Fruit fly (Drosophila melanogaster) whole organism, prepupa: ENCODE measurements around the gene CG14082.
A peak's percentile ranks its signal among the peaks of the same experiment; 100 is the strongest.

Source experiments
- CG10631 ChIP-seq: fragments of 200-800 bp; sonication (Bioruptor generic); optimal IDR thresholded peaks from 2 replicates; lab custom pipeline; 2016; ENCODE audit warnings: missing biosample characterization, missing genetic modification characterization
- CG10669 ChIP-seq: fragments of 200-800 bp; sonication (Bioruptor generic); optimal IDR thresholded peaks from 3 replicates; lab custom pipeline; 2018; ENCODE audit warnings: missing biosample characterization, mild to moderate bottlenecking, missing genetic modification characterization, moderate library complexity
- CG11294 ChIP-seq: fragments of 200-800 bp; sonication (Bioruptor generic); IDR thresholded peaks from 2 replicates; pipeline ENCODE4 v1.3.6; 2022; ENCODE audit warnings: missing biosample characterization, missing genetic modification characterization
- CG11762 ChIP-seq: fragments of 200-800 bp; sonication (Bioruptor generic); optimal IDR thresholded peaks from 3 replicates; lab custom pipeline; 2016; ENCODE audit warnings: missing biosample characterization, missing genetic modification characterization; ENCODE audit not compliant: insufficient read depth
- CG15336 ChIP-seq: fragments of 200-800 bp; sonication (Bioruptor generic); IDR thresholded peaks from 2 replicates; pipeline ENCODE4 v1.3.6; 2022; ENCODE audit warnings: missing biosample characterization, missing genetic modification characterization
- CG16779 ChIP-seq: fragments of 200-800 bp; sonication (Bioruptor generic); optimal IDR thresholded peaks from 3 replicates; lab custom pipeline; 2017; ENCODE audit warnings: missing biosample characterization, mild to moderate bottlenecking, missing genetic modification characterization
- CG3032 ChIP-seq: fragments of 200-800 bp; optimal IDR thresholded peaks from 2 replicates; lab custom pipeline; 2019; ENCODE audit warnings: missing biosample characterization, mild to moderate bottlenecking, missing genetic modification characterization, moderate library complexity
- CG31627 ChIP-seq: fragments of 200-800 bp; sonication (Bioruptor generic); optimal IDR thresholded peaks from 3 replicates; lab custom pipeline; 2016; ENCODE audit warnings: missing biosample characterization, missing genetic modification characterization
- CG32006 ChIP-seq: fragments of 200-800 bp; sonication (Bioruptor generic); optimal IDR thresholded peaks from 3 replicates; lab custom pipeline; 2017; ENCODE audit warnings: missing biosample characterization, mild to moderate bottlenecking, missing genetic modification characterization
- CG34406 ChIP-seq: fragments of 200-800 bp; sonication (Bioruptor generic); optimal IDR thresholded peaks from 3 replicates; lab custom pipeline; 2016; ENCODE audit warnings: missing biosample characterization, missing genetic modification characterization
- CG3919 ChIP-seq: fragments of 200-800 bp; sonication (Bioruptor generic); optimal IDR thresholded peaks from 3 replicates; lab custom pipeline; 2016; ENCODE audit warnings: missing biosample characterization, missing genetic modification characterization
- CG4318 ChIP-seq: fragments of 200-800 bp; sonication (Bioruptor generic); optimal IDR thresholded peaks from 3 replicates; lab custom pipeline; 2017; ENCODE audit warnings: missing biosample characterization, mild to moderate bottlenecking, missing genetic modification characterization
- CG6163 ChIP-seq: fragments of 200-800 bp; sonication (Bioruptor generic); IDR thresholded peaks from 3 replicates; pipeline ENCODE4 v1.3.6; 2022; ENCODE audit warnings: missing biosample characterization, missing genetic modification characterization
- CG6792 ChIP-seq: fragments of 200-800 bp; sonication (Bioruptor generic); optimal IDR thresholded peaks from 3 replicates; lab custom pipeline; 2016; ENCODE audit warnings: missing biosample characterization, missing genetic modification characterization
- CG6808 ChIP-seq: fragments of 200-800 bp; sonication (Bioruptor generic); optimal IDR thresholded peaks from 3 replicates; lab custom pipeline; 2017; ENCODE audit warnings: missing biosample characterization, missing genetic modification characterization, mild to moderate bottlenecking, moderate library complexity, missing genetic modification reagents
- CG7368 ChIP-seq: fragments of 200-800 bp; sonication (Bioruptor generic); optimal IDR thresholded peaks from 3 replicates; lab custom pipeline; 2016; ENCODE audit warnings: missing biosample characterization, missing genetic modification characterization
- CG8319 ChIP-seq: fragments of 200-800 bp; sonication (Bioruptor generic); optimal IDR thresholded peaks from 3 replicates; lab custom pipeline; 2016; ENCODE audit warnings: missing biosample characterization, missing genetic modification characterization
- CG8632 ChIP-seq: fragments of 200-800 bp; sonication (Bioruptor generic); optimal IDR thresholded peaks from 3 replicates; lab custom pipeline; 2016; ENCODE audit warnings: missing biosample characterization, missing genetic modification characterization
- CG9139 ChIP-seq: fragments of 200-800 bp; sonication (Bioruptor generic); optimal IDR thresholded peaks from 3 replicates; lab custom pipeline; 2017; ENCODE audit warnings: missing biosample characterization, mild to moderate bottlenecking, missing genetic modification characterization
- Eip75B ChIP-seq: fragments of 200-800 bp; sonication (Bioruptor generic); optimal IDR thresholded peaks from 3 replicates; lab custom pipeline; 2016; ENCODE audit warnings: missing biosample characterization, missing genetic modification characterization
- Eip78C ChIP-seq: fragments of 200-800 bp; sonication (Bioruptor generic); peaks from one replicate; lab custom pipeline; 2016; ENCODE audit warnings: missing biosample characterization, missing genetic modification characterization
- Ets21C ChIP-seq: fragments of 200-800 bp; sonication (Bioruptor generic); optimal IDR thresholded peaks from 3 replicates; lab custom pipeline; 2016; ENCODE audit warnings: missing biosample characterization, missing genetic modification characterization
- Ets96B ChIP-seq: fragments of 200-800 bp; optimal IDR thresholded peaks from 2 replicates; lab custom pipeline; 2019; ENCODE audit warnings: missing biosample characterization, mild to moderate bottlenecking, missing genetic modification characterization, moderate library complexity
- Gug ChIP-seq: fragments of 200-800 bp; sonication (Bioruptor generic); IDR thresholded peaks from 2 replicates; pipeline ENCODE4 v1.3.6; 2022; ENCODE audit warnings: missing biosample characterization, missing genetic modification characterization
- Hr38 ChIP-seq: sonication (Bioruptor generic); optimal IDR thresholded peaks from 2 replicates; lab custom pipeline; 2016; ENCODE audit warnings: missing biosample characterization, missing genetic modification characterization
- Hr39 ChIP-seq: fragments of 200-800 bp; sonication (Bioruptor generic); optimal IDR thresholded peaks from 2 replicates; lab custom pipeline; 2016; ENCODE audit warnings: missing biosample characterization, missing genetic modification characterization
- Hr4 ChIP-seq: fragments of 200-800 bp; sonication (Bioruptor generic); optimal IDR thresholded peaks from 3 replicates; lab custom pipeline; 2016; ENCODE audit warnings: missing biosample characterization, missing genetic modification characterization
- Met ChIP-seq: fragments of 200-800 bp; sonication (Bioruptor generic); optimal IDR thresholded peaks from 3 replicates; lab custom pipeline; 2016; ENCODE audit warnings: missing biosample characterization, missing genetic modification characterization
- Sox14 ChIP-seq: fragments of 200-800 bp; sonication (Bioruptor generic); optimal IDR thresholded peaks from 3 replicates; lab custom pipeline; 2016; ENCODE audit warnings: missing biosample characterization, missing genetic modification characterization
- Sox15 ChIP-seq: fragments of 200-800 bp; sonication (Bioruptor generic); optimal IDR thresholded peaks from 3 replicates; lab custom pipeline; 2016; ENCODE audit warnings: missing biosample characterization, missing genetic modification characterization
- achi ChIP-seq: fragments of 200-800 bp; sonication (Bioruptor generic); optimal IDR thresholded peaks from 3 replicates; lab custom pipeline; 2016; ENCODE audit warnings: missing biosample characterization, missing genetic modification characterization
- dac ChIP-seq: fragments of 200-800 bp; sonication (Bioruptor generic); optimal IDR thresholded peaks from 2 replicates; lab custom pipeline; 2017; ENCODE audit warnings: missing biosample characterization, mild to moderate bottlenecking, missing genetic modification characterization
- dsx ChIP-seq: fragments of 200-800 bp; optimal IDR thresholded peaks from 3 replicates; lab custom pipeline; 2019; ENCODE audit warnings: missing biosample characterization, mild to moderate bottlenecking, missing genetic modification characterization, moderate library complexity; ENCODE audit not compliant: poor library complexity, severe bottlenecking
- eg ChIP-seq: fragments of 200-800 bp; sonication (Bioruptor generic); IDR thresholded peaks from 3 replicates; pipeline ENCODE4 v1.3.6; 2022; ENCODE audit warnings: missing biosample characterization, missing genetic modification characterization
- fd59A ChIP-seq: fragments of 200-800 bp; sonication (Bioruptor generic); optimal IDR thresholded peaks from 2 replicates; lab custom pipeline; 2017; ENCODE audit warnings: missing biosample characterization, mild to moderate bottlenecking, missing genetic modification characterization, missing genetic modification reagents
- lz ChIP-seq: fragments of 200-800 bp; sonication (Bioruptor generic); optimal IDR thresholded peaks from 3 replicates; lab custom pipeline; 2016; ENCODE audit warnings: missing biosample characterization, missing genetic modification characterization
- net ChIP-seq: fragments of 200-800 bp; sonication (Bioruptor generic); optimal IDR thresholded peaks from 3 replicates; lab custom pipeline; 2016; ENCODE audit warnings: missing biosample characterization, missing genetic modification characterization
- pdm3 ChIP-seq: fragments of 200-800 bp; sonication (Bioruptor generic); optimal IDR thresholded peaks from 3 replicates; lab custom pipeline; 2016; ENCODE audit warnings: missing biosample characterization, missing genetic modification characterization
- salr ChIP-seq, 2 experiments: fragments of 200-800 bp; sonication (Bioruptor generic); optimal IDR thresholded peaks; 3 replicates each; lab custom pipeline; 2016 to 2018; ENCODE audit warnings: missing biosample characterization in 2 of 2, missing genetic modification characterization in 2 of 2, mild to moderate bottlenecking in 1 of 2
- spab ChIP-seq: fragments of 200-800 bp; sonication (Bioruptor generic); optimal IDR thresholded peaks from 2 replicates; lab custom pipeline; 2017; ENCODE audit warnings: missing biosample characterization, mild to moderate bottlenecking, missing genetic modification characterization, missing genetic modification reagents
- ss ChIP-seq, 2 experiments: fragments of 200-800 bp; sonication (Bioruptor generic); optimal IDR thresholded peaks; 2 replicates in 1 of 2; 3 replicates in 1 of 2; lab custom pipeline; 2017 to 2018; ENCODE audit warnings: mild to moderate bottlenecking in 2 of 2, missing biosample characterization in 2 of 2, missing genetic modification characterization in 2 of 2, moderate library complexity in 1 of 2
- svp ChIP-seq: fragments of 200-800 bp; sonication (Bioruptor generic); peaks from one replicate; lab custom pipeline; 2016; ENCODE audit warnings: missing biosample characterization, missing genetic modification characterization
- topi ChIP-seq: fragments of 200-800 bp; sonication (Bioruptor generic); optimal IDR thresholded peaks from 3 replicates; lab custom pipeline; 2016; ENCODE audit warnings: missing biosample characterization, missing genetic modification characterization
- vri ChIP-seq: fragments of 200-800 bp; sonication (Bioruptor generic); optimal IDR thresholded peaks from 3 replicates; lab custom pipeline; 2016; ENCODE audit warnings: missing biosample characterization, mild to moderate bottlenecking, missing genetic modification characterization

CG14082 gene

DNA sequence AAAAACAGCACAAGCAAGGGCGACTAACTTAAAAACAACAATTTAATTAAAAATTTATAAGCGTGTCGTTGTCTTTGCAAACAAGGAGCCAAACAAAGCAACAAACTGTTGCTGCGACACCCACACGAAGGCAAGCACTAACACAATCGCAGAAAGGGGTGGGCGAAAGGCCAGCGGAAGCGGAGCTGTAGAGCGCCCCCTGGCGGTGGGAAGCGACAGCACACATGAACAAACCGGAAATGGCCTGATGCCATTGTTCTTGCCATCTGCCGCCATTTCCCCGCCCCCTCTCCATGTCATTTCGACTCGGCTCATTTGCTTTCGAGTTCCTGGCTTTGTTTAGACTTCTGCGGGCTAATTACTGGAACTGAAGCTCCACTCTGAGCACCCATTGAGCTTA lies 6.2 kb downstream of the CG14082 start:
- TF ChIP-seq Hr4 (GFP tag; lab: Kevin White, UChicago) = no peak
- no peak for TF ChIP-seq achi (GFP tag; lab: Kevin White, UChicago)
- no peak for TF ChIP-seq Hr39 (GFP tag; lab: Kevin White, UChicago)
- no peak for TF ChIP-seq pdm3 (GFP tag; lab: Kevin White, UChicago)
- no peak for TF ChIP-seq Eip78C (GFP tag; lab: Kevin White, UChicago)
- TF ChIP-seq CG16779 (tag; lab: Kevin White, UChicago) = no peak
- TF ChIP-seq CG9139 (GFP tag; lab: Kevin White, UChicago) = no peak
- TF ChIP-seq fd59A (GFP tag; lab: Kevin White, UChicago) = no peak
- no peak for TF ChIP-seq Sox15 (GFP tag; lab: Kevin White, UChicago)
- TF ChIP-seq CG8632 (GFP tag; lab: Kevin White, UChicago) = no peak
- no peak for TF ChIP-seq dac (GFP tag; lab: Kevin White, UChicago)
- no peak for TF ChIP-seq CG3032 (tag; lab: Kevin White, UChicago)

dm6 chr3L:19129565-19129964 lies 9.2 kb downstream of the CG14082 start, which contains the start of gene Spn75F:
Gene Spn75F, minus strand, starts transcription at chr3L:19129665.
- no peak for TF ChIP-seq Hr38 (GFP tag; lab: Kevin White, UChicago)
- TF ChIP-seq vri (GFP tag; lab: Kevin White, UChicago) = no peak
- peak; percentile 38 for TF ChIP-seq svp (GFP tag; lab: Kevin White, UChicago)

DNA sequence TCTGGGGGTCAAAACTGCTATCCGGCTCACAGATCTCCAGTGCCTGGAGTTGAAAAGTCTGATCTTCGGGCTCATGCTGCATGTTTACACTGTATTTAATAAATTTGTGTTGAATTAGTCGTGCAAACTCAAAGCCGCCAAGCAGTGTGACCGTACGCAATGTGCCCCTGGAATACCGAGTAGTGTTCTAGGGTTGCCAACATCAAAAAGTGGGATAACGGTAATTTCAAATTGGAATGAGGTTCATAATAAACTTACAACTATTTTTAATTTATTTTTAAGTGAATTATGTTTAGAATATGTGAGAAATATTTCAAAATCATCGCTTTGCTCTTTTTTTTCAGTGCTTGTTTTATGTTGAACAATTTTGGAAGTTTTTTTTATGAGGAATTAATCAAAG lies 38.6 kb downstream of the CG14082 start, which contains the start of gene Gem2:
Gem2 (minus strand) TSS at position 176 of the 400 bp plus-strand sequence.
- TF ChIP-seq Met (GFP tag; lab: Kevin White, UChicago) (no peak), CG10669 (GFP tag; lab: Kevin White, UChicago) (no peak), Eip78C (GFP tag; lab: Kevin White, UChicago) (peak; percentile 66)

dm6 chr3L:19097665-19098082 lies 41.1 kb downstream of the CG14082 start, which contains the start of the genes Naxd and CG14079:
Gene Naxd, minus strand, starts transcription at chr3L:19097709.
Gene CG14079, plus strand, starts transcription at chr3L:19097999.
- peak; percentile 80 for TF ChIP-seq CG6792 (GFP tag; lab: Kevin White, UChicago)
- TF ChIP-seq CG10631 (GFP tag; lab: Kevin White, UChicago) = peak; percentile 92
- TF ChIP-seq CG31627 (GFP tag; lab: Kevin White, UChicago) = peak; percentile 76
- peak; percentile 77 for TF ChIP-seq Sox15 (GFP tag; lab: Kevin White, UChicago)
- no peak for TF ChIP-seq vri (GFP tag; lab: Kevin White, UChicago)
- TF ChIP-seq CG3919 (GFP tag; lab: Kevin White, UChicago) = peak; percentile 78
- no peak for TF ChIP-seq dac (GFP tag; lab: Kevin White, UChicago)
- TF ChIP-seq Sox14 (GFP tag; lab: Kevin White, UChicago) = peak; percentile 92
- TF ChIP-seq CG16779 (tag; lab: Kevin White, UChicago) = peak; percentile 62
- TF ChIP-seq ss (GFP tag; optimal IDR thresholded peaks at IDR 0.05; lab: Kevin White, UChicago) = no peak
- peak; percentile 91 for TF ChIP-seq CG32006
- peak; percentile 74 for TF ChIP-seq Eip75B (GFP tag; lab: Kevin White, UChicago)
- peak; percentile 69 for TF ChIP-seq topi (GFP tag; lab: Kevin White, UChicago)
- peak; percentile 88 for TF ChIP-seq CG15336 (GFP tag; lab: Robert Waterston, UW)
- peak; percentile 60 for TF ChIP-seq CG6808 (GFP tag; lab: Kevin White, UChicago)
- peak; percentile 86 for TF ChIP-seq eg
- TF ChIP-seq Ets21C (GFP tag; lab: Kevin White, UChicago) = peak; percentile 59
- TF ChIP-seq CG3032 (tag; lab: Kevin White, UChicago) = peak; percentile 81
- peak; percentile 55 for TF ChIP-seq CG7368
- peak; percentile 83 for TF ChIP-seq Gug (GFP tag; lab: Robert Waterston, UW)
- peak; percentile 67 for TF ChIP-seq CG8319 (GFP tag; lab: Kevin White, UChicago)
- peak; percentile 35 for TF ChIP-seq CG11762 (GFP tag; lab: Kevin White, UChicago)
- peak in 1 of 2 experiments; percentile 76 for TF ChIP-seq salr (GFP tag; optimal IDR thresholded peaks at IDR 0.05; lab: Kevin White, UChicago)
- TF ChIP-seq CG34406 (GFP tag; lab: Kevin White, UChicago) = peak; percentile 74
- no peak for TF ChIP-seq spab (GFP tag; lab: Kevin White, UChicago)
- TF ChIP-seq Hr4 (GFP tag; lab: Kevin White, UChicago) = peak; percentile 87
- peak; percentile 83 for TF ChIP-seq CG6163
- TF ChIP-seq Ets96B = peak; percentile 83
- TF ChIP-seq Eip78C (GFP tag; lab: Kevin White, UChicago) = peak; percentile 93
- peak; percentile 69; the same call in 1 of the 2 replicates for TF ChIP-seq CG11294 (GFP tag; lab: Robert Waterston, UW)
- TF ChIP-seq lz (GFP tag; lab: Kevin White, UChicago) = peak; percentile 70
- TF ChIP-seq CG4318 (GFP tag; lab: Kevin White, UChicago) = peak; percentile 82
- no peak for TF ChIP-seq Hr38 (GFP tag; lab: Kevin White, UChicago)
- peak; percentile 88 for TF ChIP-seq dsx (GFP tag; lab: Kevin White, UChicago)
- peak; percentile 83 for TF ChIP-seq net (GFP tag; lab: Kevin White, UChicago)
- peak; percentile 75 for TF ChIP-seq svp (GFP tag; lab: Kevin White, UChicago)
